Fruit fly (Drosophila melanogaster) whole organism, embryonic: Measurements from ENCODE around the gene Ptp36E.

ENCODE experiments used
- Abd-B ChIP-seq: fragments of 200-800 bp; sonication (Bioruptor generic); optimal IDR thresholded peaks from 2 replicates; lab custom pipeline; 2018; ENCODE audit warnings: missing biosample characterization, mild to moderate bottlenecking, missing genetic modification characterization, moderate library complexity
- Aef1 ChIP-seq: fragments of 200-800 bp; sonication (Bioruptor generic); IDR thresholded peaks from 3 replicates; pipeline ENCODE4 v1.3.6; 2022; ENCODE audit warnings: missing biosample characterization, missing genetic modification characterization
- Atf-2 ChIP-seq: fragments of 200-800 bp; sonication (Bioruptor generic); optimal IDR thresholded peaks from 2 replicates; lab custom pipeline; 2016; ENCODE audit warnings: missing biosample characterization, missing genetic modification characterization
- Awh ChIP-seq: fragments of 200-800 bp; sonication (Bioruptor generic); IDR thresholded peaks from 2 replicates; pipeline ENCODE4, ENCODE4 v1.3.6; 2022; ENCODE audit warnings: missing biosample characterization, missing genetic modification characterization
- CG10565 ChIP-seq: fragments of 200-800 bp; sonication (Bioruptor generic); optimal IDR thresholded peaks from 3 replicates; lab custom pipeline; 2016; ENCODE audit warnings: missing biosample characterization, mild to moderate bottlenecking, missing genetic modification characterization
- CG12236 ChIP-seq: fragments of 200-800 bp; sonication (Bioruptor generic); optimal IDR thresholded peaks from 2 replicates; lab custom pipeline; 2016; ENCODE audit warnings: missing biosample characterization, missing genetic modification characterization
- CG1233 ChIP-seq: fragments of 200-800 bp; sonication (Bioruptor generic); optimal IDR thresholded peaks from 4 replicates; lab custom pipeline; 2018; ENCODE audit warnings: missing biosample characterization, mild to moderate bottlenecking, missing genetic modification characterization
- CG2202 ChIP-seq: fragments of 200-800 bp; sonication (Bioruptor generic); optimal IDR thresholded peaks from 2 replicates; lab custom pipeline; 2018; ENCODE audit warnings: missing biosample characterization, mild to moderate bottlenecking, missing genetic modification characterization
- CG34376 ChIP-seq: fragments of 200-800 bp; sonication (Bioruptor generic); optimal IDR thresholded peaks from 2 replicates; lab custom pipeline; 2018; ENCODE audit warnings: missing biosample characterization, mild to moderate bottlenecking, missing genetic modification characterization
- CG4424 ChIP-seq: fragments of 200-800 bp; sonication (Bioruptor generic); optimal IDR thresholded peaks from 3 replicates; lab custom pipeline; 2016; ENCODE audit warnings: missing biosample characterization, missing genetic modification characterization
- CG7839 ChIP-seq: fragments of 200-800 bp; sonication (Bioruptor generic); optimal IDR thresholded peaks from 3 replicates; lab custom pipeline; 2018; ENCODE audit warnings: missing biosample characterization, mild to moderate bottlenecking, missing genetic modification characterization, moderate library complexity
- CG8281 ChIP-seq: fragments of 200-800 bp; sonication (Bioruptor generic); optimal IDR thresholded peaks from 2 replicates; lab custom pipeline; 2018; ENCODE audit warnings: missing biosample characterization, mild to moderate bottlenecking, missing genetic modification characterization, moderate library complexity
- CG8478 ChIP-seq: fragments of >200 bp; optimal IDR thresholded peaks from 2 replicates; lab custom pipeline; 2018
- Dad ChIP-seq: fragments of 200-800 bp; sonication (Bioruptor generic); optimal IDR thresholded peaks from 3 replicates; lab custom pipeline; 2016; ENCODE audit warnings: missing biosample characterization, missing genetic modification characterization
- Fer3 ChIP-seq: fragments of 200-800 bp; sonication (Bioruptor generic); optimal IDR thresholded peaks from 2 replicates; lab custom pipeline; 2018; ENCODE audit warnings: missing biosample characterization, mild to moderate bottlenecking, missing genetic modification characterization, moderate library complexity
- H15 ChIP-seq: fragments of 200-800 bp; sonication (Bioruptor generic); IDR thresholded peaks from 3 replicates; pipeline ENCODE4 v1.3.6; 2022; ENCODE audit warnings: missing biosample characterization, missing genetic modification characterization
- Hr3 ChIP-seq: fragments of 200-800 bp; sonication (Bioruptor generic); optimal IDR thresholded peaks from 3 replicates; lab custom pipeline; 2016; ENCODE audit warnings: missing biosample characterization, missing genetic modification characterization
- MESR4 ChIP-seq: fragments of 200-800 bp; sonication (Bioruptor generic); optimal IDR thresholded peaks from 2 replicates; lab custom pipeline; 2018; ENCODE audit warnings: missing biosample characterization, mild to moderate bottlenecking, missing genetic modification characterization, moderate library complexity
- Myb ChIP-seq: fragments of 200-800 bp; sonication (Bioruptor generic); optimal IDR thresholded peaks from 2 replicates; lab custom pipeline; 2016; ENCODE audit warnings: missing biosample characterization, missing genetic modification characterization
- Scr ChIP-seq: fragments of 200-800 bp; sonication (Bioruptor generic); IDR thresholded peaks from 2 replicates; pipeline ENCODE4 v1.3.6; 2022; ENCODE audit warnings: missing biosample characterization, missing genetic modification characterization; ENCODE audit not compliant: partially characterized antibody
- ab ChIP-seq: fragments of 200-800 bp; sonication (Bioruptor generic); optimal IDR thresholded peaks from 2 replicates; lab custom pipeline; 2016; ENCODE audit warnings: missing biosample characterization, missing genetic modification characterization
- amos ChIP-seq: fragments of 200-800 bp; sonication (Bioruptor generic); IDR thresholded peaks from 2 replicates; pipeline ENCODE4 v1.3.6; 2022; ENCODE audit warnings: missing biosample characterization, missing genetic modification characterization; ENCODE audit not compliant: partially characterized antibody
- aop ChIP-seq: fragments of 200-800 bp; sonication (Bioruptor generic); IDR thresholded peaks from 2 replicates; pipeline ENCODE4 v1.3.6; 2022; ENCODE audit warnings: missing biosample characterization, missing genetic modification characterization
- bowl ChIP-seq: fragments of 200-800 bp; sonication (Bioruptor generic); IDR thresholded peaks from 2 replicates; pipeline ENCODE4 v1.3.6; 2022; ENCODE audit warnings: missing biosample characterization, missing genetic modification characterization
- bsh ChIP-seq, 2 experiments: fragments of 200-800 bp; sonication (Bioruptor generic); optimal IDR thresholded peaks; 2 replicates each; lab custom pipeline; 2017 to 2018; ENCODE audit warnings: mild to moderate bottlenecking in 2 of 2, missing biosample characterization in 2 of 2, missing genetic modification characterization in 2 of 2, moderate library complexity in 1 of 2
- btn ChIP-seq: fragments of 200-800 bp; sonication (Bioruptor generic); optimal IDR thresholded peaks from 2 replicates; lab custom pipeline; 2016; ENCODE audit warnings: missing biosample characterization, missing genetic modification characterization
- cas ChIP-seq: fragments of 200-800 bp; sonication (Bioruptor generic); IDR thresholded peaks from 2 replicates; pipeline ENCODE4 v1.3.6; 2022; ENCODE audit warnings: missing biosample characterization, missing genetic modification characterization
- da ChIP-seq: fragments of 200-800 bp; sonication (Bioruptor generic); optimal IDR thresholded peaks from 2 replicates; lab custom pipeline; 2016; ENCODE audit warnings: missing biosample characterization, missing genetic modification characterization
- dimm ChIP-seq: fragments of 200-800 bp; sonication (Bioruptor generic); IDR thresholded peaks from 2 replicates; pipeline ENCODE4 v1.3.6; 2022; ENCODE audit warnings: missing biosample characterization, missing genetic modification characterization
- emc ChIP-seq: fragments of 200-800 bp; sonication (Bioruptor generic); optimal IDR thresholded peaks from 2 replicates; lab custom pipeline; 2016; ENCODE audit warnings: missing biosample characterization, missing genetic modification characterization
- esg ChIP-seq: fragments of 200-800 bp; sonication (Bioruptor generic); conservative IDR thresholded peaks from 2 replicates; pipeline ENCODE4 v1.3.6; 2022; ENCODE audit warnings: missing biosample characterization, missing genetic modification characterization
- fru ChIP-seq: fragments of >200 bp; optimal IDR thresholded peaks from 2 replicates; lab custom pipeline; 2017
- gcm ChIP-seq: fragments of 200-800 bp; sonication (Bioruptor generic); optimal IDR thresholded peaks from 2 replicates; lab custom pipeline; 2019; ENCODE audit warnings: missing biosample characterization, mild to moderate bottlenecking, missing genetic modification characterization, moderate library complexity
- gro ChIP-seq: fragments of 200-800 bp; sonication (Bioruptor generic); optimal IDR thresholded peaks from 2 replicates; lab custom pipeline; 2016; ENCODE audit warnings: missing biosample characterization, missing genetic modification characterization
- odd ChIP-seq: fragments of 200-800 bp; sonication (Bioruptor generic); optimal IDR thresholded peaks from 2 replicates; lab custom pipeline; 2017; ENCODE audit warnings: missing biosample characterization, mild to moderate bottlenecking, missing genetic modification characterization
- phol ChIP-seq: fragments of 200-800 bp; sonication (Bioruptor generic); optimal IDR thresholded peaks from 3 replicates; lab custom pipeline; 2018; ENCODE audit warnings: missing biosample characterization, mild to moderate bottlenecking, missing genetic modification characterization, moderate library complexity
- prd ChIP-seq, 3 experiments: fragments of >200 bp in 2 of 3; fragments of 200-800 bp in 1 of 3; sonication (Bioruptor generic) in 1 of 3; optimal IDR thresholded peaks in 2 of 3; IDR thresholded peaks in 1 of 3; 2 replicates in 2 of 3; 3 replicates in 1 of 3; pipeline versions ENCODE4 v1.3.6 to Lab custom; 2017 to 2022; ENCODE audit warnings: missing biosample characterization in 1 of 3, missing genetic modification characterization in 1 of 3
- pzg ChIP-seq: fragments of 200-800 bp; sonication (Bioruptor generic); optimal IDR thresholded peaks from 3 replicates; lab custom pipeline; 2018; ENCODE audit warnings: missing biosample characterization, mild to moderate bottlenecking, missing genetic modification characterization, moderate library complexity
- salm ChIP-seq: fragments of 200-800 bp; sonication (Bioruptor generic); optimal IDR thresholded peaks from 2 replicates; lab custom pipeline; 2018; ENCODE audit warnings: missing biosample characterization, mild to moderate bottlenecking, missing genetic modification characterization
- sd ChIP-seq: fragments of 200-800 bp; sonication (Bioruptor generic); optimal IDR thresholded peaks from 3 replicates; lab custom pipeline; 2018; ENCODE audit warnings: missing biosample characterization, mild to moderate bottlenecking, missing genetic modification characterization, moderate library complexity
- shn ChIP-seq: fragments of 200-800 bp; sonication (Bioruptor generic); optimal IDR thresholded peaks from 3 replicates; lab custom pipeline; 2016; ENCODE audit warnings: missing biosample characterization, missing genetic modification characterization
- sima ChIP-seq: fragments of 200-800 bp; sonication (Bioruptor generic); optimal IDR thresholded peaks from 2 replicates; lab custom pipeline; 2016; ENCODE audit warnings: missing biosample characterization, missing genetic modification characterization
- sob ChIP-seq: fragments of 200-800 bp; sonication (Bioruptor generic); IDR thresholded peaks from 2 replicates; pipeline ENCODE4 v1.3.6; 2022; ENCODE audit warnings: missing biosample characterization, missing genetic modification characterization
- sug ChIP-seq: fragments of 200-800 bp; optimal IDR thresholded peaks from 2 replicates; lab custom pipeline; 2019; ENCODE audit warnings: missing biosample characterization, mild to moderate bottlenecking, missing genetic modification characterization, moderate library complexity
- tgo ChIP-seq: fragments of 200-800 bp; sonication (Bioruptor generic); IDR thresholded peaks from 3 replicates; pipeline ENCODE4 v1.3.6; 2022; ENCODE audit warnings: missing biosample characterization, missing genetic modification characterization
- toy ChIP-seq: fragments of 200-800 bp; sonication (Bioruptor generic); IDR thresholded peaks from 2 replicates; pipeline ENCODE4 v1.3.6; 2022; ENCODE audit warnings: missing biosample characterization, missing genetic modification characterization
- wek ChIP-seq: fragments of 200-800 bp; sonication (Bioruptor generic); optimal IDR thresholded peaks from 3 replicates; lab custom pipeline; 2018; ENCODE audit warnings: missing biosample characterization, mild to moderate bottlenecking, missing genetic modification characterization, moderate library complexity
- wor ChIP-seq: fragments of 200-800 bp; sonication (Bioruptor generic); IDR thresholded peaks from 2 replicates; pipeline ENCODE4 v1.3.6; 2022; ENCODE audit warnings: missing biosample characterization, missing genetic modification characterization
- z ChIP-seq: fragments of 200-800 bp; sonication (Bioruptor generic); IDR thresholded peaks from 3 replicates; pipeline ENCODE4 v1.3.6; 2022; ENCODE audit warnings: missing biosample characterization, missing genetic modification characterization

The Ptp36E gene

DNA sequence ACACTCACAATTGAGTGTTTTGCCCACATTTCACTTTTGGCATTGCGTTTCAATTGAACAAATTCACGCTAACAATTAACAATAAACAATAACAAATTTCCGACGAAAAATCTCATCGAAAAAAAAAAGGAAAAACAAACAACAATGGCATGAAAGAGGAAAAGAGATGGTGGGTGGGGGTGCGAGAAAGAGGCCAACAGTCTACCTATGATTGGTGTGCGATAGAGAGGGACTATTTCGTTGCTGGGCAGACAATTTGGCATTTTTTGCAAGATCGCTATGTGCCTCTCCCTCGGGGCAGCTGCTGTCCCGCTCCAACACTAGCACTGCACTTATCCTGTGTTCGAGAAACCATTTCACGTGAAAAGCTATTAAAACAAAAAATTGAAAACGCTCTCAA, 34.9 kb downstream of the Ptp36E start (continued):
- no peak for TF ChIP-seq gro (GFP tag; lab: Kevin White, UChicago)
- TF ChIP-seq z = peak; percentile 85
- no peak for TF ChIP-seq H15 (GFP tag; lab: Robert Waterston, UW)
- TF ChIP-seq esg (GFP tag; lab: Robert Waterston, UW) = no peak
- no peak for TF ChIP-seq CG8478 (lab: Kevin White, UChicago)

DNA sequence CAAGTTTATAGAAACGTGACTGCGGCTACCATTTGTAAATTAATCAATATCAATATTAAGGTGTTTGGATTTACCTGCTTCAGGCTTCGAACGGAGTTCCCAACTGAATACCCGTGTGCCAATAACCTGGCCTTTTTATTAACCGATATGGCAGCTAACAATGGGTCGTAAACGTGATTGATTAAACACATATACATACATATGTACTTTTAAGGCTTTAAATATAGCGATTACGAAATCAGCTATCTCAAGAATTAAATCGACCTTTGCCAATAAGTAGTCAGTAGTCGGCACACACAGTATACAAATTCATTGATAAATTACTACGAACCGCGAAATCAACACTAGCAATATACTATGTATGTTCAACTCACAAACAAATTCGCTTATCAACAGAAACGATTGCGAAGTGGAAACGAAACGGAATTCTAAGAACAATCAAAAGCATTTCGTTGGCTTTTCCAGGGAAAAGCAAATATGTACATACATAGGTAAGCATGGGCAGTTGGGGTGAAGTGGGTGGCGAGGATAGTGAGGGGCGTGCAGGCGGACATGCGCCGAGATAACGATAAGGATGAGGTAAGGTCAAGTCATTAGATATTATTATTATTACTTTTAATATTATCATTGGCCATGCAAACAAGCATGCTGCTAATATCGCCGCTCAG, 36.1 kb downstream of the Ptp36E start:
- TF ChIP-seq Dad (GFP tag; lab: Kevin White, UChicago) (no peak), prd (optimal IDR thresholded peaks at IDR 0.05; lab: Kevin White, UChicago) (no peak), prd (GFP tag; IDR thresholded peaks at IDR 0.05; lab: Robert Waterston, UW) (no peak; the same call in 2 of the 3 replicates), btn (no peak), MESR4 (GFP tag; lab: Kevin White, UChicago) (peak; percentile 14), salm (tag; lab: Kevin White, UChicago) (peak; percentile 64), sima (no peak), Aef1 (no peak), wor (GFP tag; lab: Robert Waterston, UW) (no peak), ab (GFP tag; lab: Kevin White, UChicago) (no peak), aop (GFP tag; lab: Robert Waterston, UW) (0 out of 2 replicates have a peak, but pooled peaks have one; percentile 28), dimm (GFP tag; lab: Robert Waterston, UW) (no peak), CG34376 (GFP tag; lab: Kevin White, UChicago) (peak; percentile 95), amos (GFP tag; lab: Robert Waterston, UW) (no peak; the same call in 1 of the 2 replicates), CG1233 (GFP tag; lab: Kevin White, UChicago) (peak; percentile 88), CG10565 (GFP tag; lab: Kevin White, UChicago) (no peak), Fer3 (tag; lab: Kevin White, UChicago) (peak; percentile 67), bsh (GFP tag; optimal IDR thresholded peaks at IDR 0.05; lab: Kevin White, UChicago) (peak in 1 of 2 experiments; percentile 82), da (no peak), Hr3 (GFP tag; lab: Kevin White, UChicago) (no peak), wek (GFP tag; lab: Kevin White, UChicago) (peak; percentile 83), sd (peak; percentile 72), CG7839 (tag; lab: Kevin White, UChicago) (peak; percentile 25), Scr (GFP tag; lab: Robert Waterston, UW) (no peak), CG4424 (GFP tag; lab: Kevin White, UChicago) (peak; percentile 36), tgo (GFP tag; lab: Robert Waterston, UW) (peak; percentile 30; the same call in 1 of the 3 replicates), emc (no peak), pzg (GFP tag; lab: Kevin White, UChicago) (no peak), toy (peak; percentile 23; the same call in 1 of the 2 replicates), cas (GFP tag; lab: Robert Waterston, UW) (no peak), Abd-B (GFP tag; lab: Kevin White, UChicago) (no peak), gcm (peak; percentile 60), bowl (no peak), CG2202 (tag; lab: Kevin White, UChicago) (peak; percentile 80), CG12236 (peak; percentile 62), phol (no peak), sob (peak; percentile 66; the same call in 1 of the 2 replicates), Awh (GFP tag; lab: Robert Waterston, UW) (peak; percentile 78), shn (peak; percentile 18), odd (GFP tag; lab: Kevin White, UChicago) (peak; percentile 80), fru (lab: Kevin White, UChicago) (no peak), Atf-2 (GFP tag; lab: Kevin White, UChicago) (no peak), CG8281 (peak; percentile 56), sug (tag; lab: Kevin White, UChicago) (peak; percentile 77), Myb (GFP tag; lab: Kevin White, UChicago) (no peak)
